Worm (Caenorhabditis elegans) whole organism, L4/young adult: ENCODE results near the gene hpo-18.

ENCODE experiments used
- W03F9.2 ChIP-seq: fragments of 150-350 bp; optimal IDR thresholded peaks from 2 replicates; lab custom pipeline; 2014; ENCODE audit warnings: missing biosample characterization, missing genetic modification characterization
- dao-5 ChIP-seq: sonication (generic microtip); optimal IDR thresholded peaks from 2 replicates; lab custom pipeline; 2016; ENCODE audit warnings: missing genotype, missing genetic modification characterization, moderate library complexity, missing compliant biosample characterization
- him-1 ChIP-seq: sonication (generic microtip); optimal IDR thresholded peaks from 2 replicates; lab custom pipeline; 2016; ENCODE audit warnings: missing genotype, missing genetic modification reagents, missing genetic modification characterization, missing compliant biosample characterization

Gene hpo-18

ce11 chrV:4325415-4325814 lies 20.8 kb downstream of the hpo-18 start, which contains the start of gene nhr-125:
Gene nhr-125, minus strand, starts transcription at chrV:4325515.
- TF ChIP-seq dao-5 (tag; lab: Kevin White, UChicago) (no peak), W03F9.2 (tag; lab: Kevin White, UChicago) (no peak), him-1 (tag; lab: Kevin White, UChicago) (no peak)

DNA sequence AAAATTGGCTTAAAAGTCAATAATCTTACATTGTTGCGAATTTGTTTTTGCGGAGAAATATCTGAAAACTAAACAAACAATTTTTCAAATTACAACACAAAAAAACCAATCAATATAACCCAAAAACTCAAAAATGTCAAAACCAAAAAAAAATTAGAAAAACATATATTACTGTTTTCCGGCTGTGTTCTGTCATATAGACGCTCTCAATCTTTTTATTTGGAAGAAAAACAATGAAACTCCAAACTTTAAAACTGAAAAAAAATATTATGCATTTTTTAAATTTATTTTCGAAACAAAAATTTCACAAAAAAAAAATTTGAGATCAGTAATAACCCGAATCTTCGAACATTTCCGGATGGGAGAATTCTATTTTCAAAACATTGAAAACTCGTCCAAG lies 23.5 kb downstream of the hpo-18 start, which contains the start of gene R02D1.2:
TSS of gene R02D1.2 (minus strand) at position 101 of the 400 bp plus-strand sequence.
- TF ChIP-seq dao-5 (tag; lab: Kevin White, UChicago): no peak
- no peak for TF ChIP-seq W03F9.2 (tag; lab: Kevin White, UChicago)
- TF ChIP-seq him-1 (tag; lab: Kevin White, UChicago): no peak

DNA sequence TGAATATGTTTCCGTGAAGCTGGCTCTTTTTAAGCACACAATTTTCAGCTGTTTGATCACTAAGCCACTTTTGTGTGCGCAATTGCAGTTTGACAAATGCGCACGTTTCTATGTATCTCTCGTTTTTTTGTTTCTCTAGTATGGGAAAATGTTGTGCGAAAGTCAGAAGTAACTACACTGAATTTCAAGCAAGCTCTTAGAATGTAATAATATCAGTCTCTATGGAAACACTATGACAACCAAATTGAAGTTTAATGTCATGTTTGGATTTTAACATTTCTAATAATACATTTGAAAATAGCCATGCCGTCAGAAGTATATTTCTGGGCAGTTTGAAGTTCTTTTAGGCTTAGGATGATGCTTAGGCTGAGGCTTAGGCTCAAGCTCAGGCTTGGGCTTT lies 26.4 kb downstream of the hpo-18 start, which contains the start of gene ZC132.9:
TSS of gene ZC132.9 (minus strand) at position 101 of the 400 bp plus-strand sequence.
- TF ChIP-seq him-1 (tag; lab: Kevin White, UChicago) (no peak), dao-5 (tag; lab: Kevin White, UChicago) (no peak), W03F9.2 (tag; lab: Kevin White, UChicago) (no peak)

DNA sequence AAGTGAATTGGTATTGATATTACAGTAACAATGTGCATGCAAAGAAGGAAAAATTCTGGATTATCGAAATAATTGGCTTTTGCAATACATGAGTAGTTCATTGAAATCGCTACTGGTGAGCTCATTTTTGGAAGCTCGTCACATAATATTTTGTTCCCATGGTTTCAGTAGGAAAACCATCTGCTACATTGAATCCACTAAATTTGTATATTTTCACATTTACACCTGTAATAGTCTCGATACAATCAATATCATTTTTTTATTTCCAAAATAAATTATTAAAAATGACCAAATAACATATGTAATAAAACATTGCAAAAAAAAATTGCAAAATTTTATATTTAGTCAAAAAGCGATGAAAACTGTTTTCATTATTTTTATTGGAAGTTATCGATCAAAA lies 31.2 kb downstream of the hpo-18 start, which contains the start of gene srh-192:
TSS of gene srh-192 (minus strand) at position 101 of the 400 bp plus-strand sequence.
- no peak for TF ChIP-seq him-1 (tag; lab: Kevin White, UChicago)
- no peak for TF ChIP-seq dao-5 (tag; lab: Kevin White, UChicago)
- TF ChIP-seq W03F9.2 (tag; lab: Kevin White, UChicago): no peak

ce11 chrV:4304240-4304639 lies 42.0 kb downstream of the hpo-18 start:
- no peak for TF ChIP-seq him-1 (tag; lab: Kevin White, UChicago)
- no peak for TF ChIP-seq W03F9.2 (tag; lab: Kevin White, UChicago)
- no peak for TF ChIP-seq dao-5 (tag; lab: Kevin White, UChicago)

DNA sequence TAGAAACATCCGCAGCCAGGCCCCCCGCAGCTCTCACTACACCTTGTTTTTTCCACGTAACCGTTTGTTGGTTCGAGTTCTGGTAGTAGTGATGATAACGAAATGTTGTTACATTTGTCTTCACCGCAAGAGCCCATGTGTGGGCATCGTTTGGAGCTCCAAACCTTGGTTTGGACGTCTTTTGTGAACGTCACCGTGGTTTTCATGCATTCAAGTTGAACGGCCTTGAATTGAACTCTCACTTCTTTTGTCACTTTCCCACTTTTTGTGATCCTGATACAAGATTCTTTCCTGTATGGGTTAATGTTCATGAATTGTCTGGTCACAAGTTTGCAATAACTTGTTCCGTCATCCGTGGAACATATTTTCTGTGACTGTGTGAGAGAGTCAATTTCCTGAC lies 42.4 kb downstream of the hpo-18 start:
- TF ChIP-seq W03F9.2 (tag; lab: Kevin White, UChicago): no peak
- TF ChIP-seq dao-5 (tag; lab: Kevin White, UChicago): no peak
- TF ChIP-seq him-1 (tag; lab: Kevin White, UChicago): no peak

DNA sequence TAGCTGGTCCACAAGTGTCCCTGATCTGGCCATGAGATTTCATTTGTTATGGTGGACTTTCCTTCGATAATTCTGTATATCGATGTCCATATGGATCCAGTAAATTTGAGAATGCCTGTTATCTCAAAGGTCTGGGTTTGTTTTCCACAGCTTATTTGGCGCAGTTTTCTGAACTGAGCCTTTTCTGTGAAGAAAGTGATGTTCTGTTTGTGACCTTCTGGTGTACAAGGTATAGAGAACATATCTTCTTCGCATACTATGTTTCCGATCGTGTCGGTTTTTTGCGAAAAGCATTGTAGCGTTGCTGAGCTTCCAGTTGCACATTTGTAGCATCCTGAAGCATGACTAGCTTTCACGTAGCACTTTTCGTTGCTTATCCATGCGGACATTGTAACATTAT lies 43.4 kb downstream of the hpo-18 start:
- TF ChIP-seq dao-5 (tag; lab: Kevin White, UChicago) (no peak), him-1 (tag; lab: Kevin White, UChicago) (no peak), W03F9.2 (tag; lab: Kevin White, UChicago) (no peak)

DNA sequence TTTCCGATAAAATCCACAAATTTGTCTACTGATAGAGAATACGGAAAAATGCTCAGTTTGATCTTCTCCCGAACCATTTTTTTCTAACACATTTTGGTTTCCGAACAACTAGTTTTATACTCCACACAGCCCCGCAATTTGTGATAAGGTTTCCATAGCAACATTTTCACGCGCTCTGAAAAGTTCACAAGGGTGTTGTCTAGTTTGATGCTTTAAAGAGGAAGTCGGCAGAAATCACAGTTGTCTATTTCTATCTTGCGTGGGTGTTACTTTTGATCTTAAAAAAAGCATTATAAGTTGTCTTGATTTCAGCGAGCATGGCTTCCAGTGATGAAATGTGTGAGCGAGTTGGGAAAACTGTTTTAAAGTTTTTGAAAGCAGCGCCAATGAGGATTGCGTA lies 46.5 kb downstream of the hpo-18 start, which contains the start of gene ZC132.3:
TSS of gene ZC132.3 (minus strand) at position 101 of the 400 bp plus-strand sequence.
- no peak for TF ChIP-seq dao-5 (tag; lab: Kevin White, UChicago)
- TF ChIP-seq him-1 (tag; lab: Kevin White, UChicago): no peak
- no peak for TF ChIP-seq W03F9.2 (tag; lab: Kevin White, UChicago)

DNA sequence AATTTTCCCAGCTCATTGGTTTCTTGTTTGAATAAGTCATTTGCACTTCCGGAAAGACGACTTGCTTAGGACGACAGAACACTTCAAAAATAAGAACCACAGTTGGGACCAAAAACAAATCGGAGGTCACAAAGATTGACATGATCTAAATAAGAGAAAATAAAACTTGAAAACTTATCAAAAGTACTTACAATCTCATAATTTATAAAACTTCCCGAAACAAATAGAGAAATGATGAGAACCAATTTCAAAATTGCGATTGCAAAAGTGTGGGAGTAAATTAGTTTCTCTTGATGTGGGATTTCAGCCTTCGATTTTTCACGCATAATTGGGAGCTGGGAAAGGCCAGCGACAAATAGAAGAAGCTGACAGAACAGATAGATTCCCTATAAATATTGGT lies 47.6 kb downstream of the hpo-18 start, which contains the start of gene ZC132.11:
TSS of gene ZC132.11 (minus strand) at position 101 of the 400 bp plus-strand sequence.
- TF ChIP-seq dao-5 (tag; lab: Kevin White, UChicago) (no peak), him-1 (tag; lab: Kevin White, UChicago) (no peak), W03F9.2 (tag; lab: Kevin White, UChicago) (no peak)
